Worm (Caenorhabditis elegans): Measurements from ENCODE around the gene C47E12.9.
A peak's percentile ranks its signal among the peaks of the same experiment; 100 is the strongest.

Gene C47E12.9

DNA sequence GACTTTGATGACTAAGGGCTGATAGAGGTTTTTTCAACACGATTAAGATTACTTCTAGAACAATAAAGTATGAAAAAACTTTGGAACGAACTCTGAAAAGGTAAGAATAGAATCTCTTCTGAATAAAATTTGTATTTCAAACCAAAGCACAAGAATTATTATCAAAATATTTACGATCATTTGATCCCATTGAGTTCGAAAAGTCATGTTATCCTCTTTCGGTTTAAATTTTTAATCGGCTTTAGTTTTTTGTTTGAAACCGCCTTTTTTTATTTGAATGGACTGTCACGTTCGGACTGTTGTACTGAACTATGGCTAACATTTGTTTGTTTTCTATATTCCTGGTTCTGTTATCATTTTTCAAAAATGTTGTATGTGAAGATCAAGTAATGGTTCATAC, at the start of gene C47E12.9:
Gene C47E12.9 (plus strand): TSS at position 301 of the 400 bp plus-strand sequence.
- TF ChIP-seq nhr-12 (tag; optimal IDR thresholded peaks at IDR 0.05) (no peak), nhr-20 (tag; optimal IDR thresholded peaks at IDR 0.05) (no peak), hlh-4 (tag; optimal IDR thresholded peaks at IDR 0.05) (no peak), nhr-85 (tag) (no peak), lin-14 (GFP tag; optimal IDR thresholded peaks at IDR 0.05) (no peak), elt-2 (tag; optimal IDR thresholded peaks at IDR 0.05) (no peak), F16B12.6 (tag; optimal IDR thresholded peaks at IDR 0.05) (no peak), zag-1 (tag; optimal IDR thresholded peaks at IDR 0.05) (no peak), rnt-1 (tag; optimal IDR thresholded peaks at IDR 0.05) (no peak), nhr-19 (GFP tag; conservative IDR thresholded peaks at IDR 0.05) (no peak), vab-15 (tag; optimal IDR thresholded peaks at IDR 0.05) (no peak), irx-1 (tag; optimal IDR thresholded peaks at IDR 0.05) (no peak), nhr-76 (tag; optimal IDR thresholded peaks at IDR 0.05) (no peak), nhr-47 (tag; optimal IDR thresholded peaks at IDR 0.05) (no peak), jun-1 (tag; optimal IDR thresholded peaks at IDR 0.05) (no peak), nhr-28 (tag; optimal IDR thresholded peaks at IDR 0.05) (no peak), blmp-1 (tag; optimal IDR thresholded peaks at IDR 0.05) (no peak), isw-1 (GFP tag; IDR thresholded peaks at IDR 0.05) (no peak)

DNA sequence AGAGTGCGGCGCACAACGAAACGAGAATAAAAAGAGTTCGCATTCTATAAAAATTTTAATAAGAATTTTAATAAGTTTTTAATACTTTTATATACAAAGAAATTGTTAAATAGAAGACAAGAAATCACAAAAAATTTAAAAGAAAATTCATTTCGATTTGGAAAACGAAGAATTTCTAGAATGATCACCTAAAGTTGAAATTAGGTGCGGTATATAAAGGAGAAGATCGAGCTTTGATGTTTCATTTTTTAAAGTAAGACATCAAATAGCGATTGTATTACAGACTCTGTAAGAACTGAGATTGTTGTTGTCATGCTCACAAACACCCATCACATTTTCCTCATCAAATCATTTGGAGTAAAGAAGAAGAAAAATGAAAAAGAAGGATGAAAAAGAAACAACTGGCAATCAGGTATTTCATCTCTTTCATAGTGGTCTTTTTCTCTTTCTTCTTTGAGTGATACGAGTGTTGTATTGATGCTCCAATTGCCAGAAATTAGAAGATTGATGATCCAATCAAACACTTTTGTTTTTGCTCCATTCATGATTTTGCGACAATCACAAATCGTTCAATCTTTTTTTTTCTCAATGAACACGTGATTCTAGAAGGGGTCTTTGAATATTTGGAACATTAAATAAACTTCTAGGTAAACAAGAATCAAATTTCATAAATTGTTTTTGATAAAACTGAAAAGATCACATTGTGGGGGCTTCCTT, 46.2 kb upstream of the C47E12.9 start, which contains the start of gene dur-1:
Gene dur-1 (minus strand): TSS at position 51 of the 717 bp plus-strand sequence.
- peak in 1 of 2 experiments; percentile 5 for TF ChIP-seq lin-35 (GFP tag; optimal IDR thresholded peaks at IDR 0.05)
- TF ChIP-seq skn-1 (tag; optimal IDR thresholded peaks at IDR 0.05) = no peak
- TF ChIP-seq lin-14 (GFP tag; optimal IDR thresholded peaks at IDR 0.05) = peak; percentile 84
- no peak for TF ChIP-seq zag-1 (tag; optimal IDR thresholded peaks at IDR 0.05)
- no peak for TF ChIP-seq Y116A8C.19 (tag; optimal IDR thresholded peaks at IDR 0.05; ENCODE audit: borderline replicate concordance)
- TF ChIP-seq unc-130 (tag; optimal IDR thresholded peaks at IDR 0.05) = no peak
- no peak for TF ChIP-seq mep-1 (tag; optimal IDR thresholded peaks at IDR 0.05)
- TF ChIP-seq lin-39 (tag; optimal IDR thresholded peaks at IDR 0.05) = peak; percentile 90
- TF ChIP-seq jun-1 (tag; optimal IDR thresholded peaks at IDR 0.05) = no peak
- no peak for TF ChIP-seq C16A3.4 (tag; optimal IDR thresholded peaks at IDR 0.05)
- TF ChIP-seq ces-1 (GFP tag; optimal IDR thresholded peaks at IDR 0.05) = no peak
- peak; percentile 60 to 64 for TF ChIP-seq lsy-2 (tag; optimal IDR thresholded peaks at IDR 0.05)
- no peak for TF ChIP-seq sox-4 (tag; optimal IDR thresholded peaks at IDR 0.05)
- TF ChIP-seq nhr-12 (tag; optimal IDR thresholded peaks at IDR 0.05) = no peak
- no peak for TF ChIP-seq lin-15B (tag; optimal IDR thresholded peaks at IDR 0.05)
- no peak for TF ChIP-seq zip-4 (GFP tag; optimal IDR thresholded peaks at IDR 0.05)
- no peak for TF ChIP-seq hlh-17 (GFP tag; optimal IDR thresholded peaks at IDR 0.05; ENCODE audit: borderline replicate concordance)
- no peak for TF ChIP-seq efl-1 (optimal IDR thresholded peaks at IDR 0.05)
- TF ChIP-seq efl-1 (GFP tag; optimal IDR thresholded peaks at IDR 0.05 in 1 of 2) = no peak
- no peak for TF ChIP-seq swsn-7 (tag; optimal IDR thresholded peaks at IDR 0.05)
- no peak for TF ChIP-seq elt-3 (tag; optimal IDR thresholded peaks at IDR 0.05)
- no peak for TF ChIP-seq ceh-82 (tag; optimal IDR thresholded peaks at IDR 0.05)
- TF ChIP-seq ceh-90 (tag; optimal IDR thresholded peaks at IDR 0.05) = no peak
- no peak for TF ChIP-seq tlp-1 (tag; optimal IDR thresholded peaks at IDR 0.05)
- no peak for TF ChIP-seq ztf-11 (tag; optimal IDR thresholded peaks at IDR 0.05)
- TF ChIP-seq mef-2 (tag; optimal IDR thresholded peaks at IDR 0.05) = no peak
- no peak for TF ChIP-seq nhr-47 (tag; optimal IDR thresholded peaks at IDR 0.05)
- no peak for TF ChIP-seq unc-30 (tag; optimal IDR thresholded peaks at IDR 0.05)
- no peak for TF ChIP-seq nhr-28 (tag; optimal IDR thresholded peaks at IDR 0.05)
- peak; percentile 83 for TF ChIP-seq nhr-71 (tag; optimal IDR thresholded peaks at IDR 0.05)
- no peak for TF ChIP-seq unc-98 (GFP tag; IDR thresholded peaks at IDR 0.05)
- no peak for TF ChIP-seq ceh-63 (GFP tag; optimal IDR thresholded peaks at IDR 0.05)
- TF ChIP-seq nhr-85 (tag) = no peak
- no peak for TF ChIP-seq vab-15 (tag; optimal IDR thresholded peaks at IDR 0.05)
- peak; percentile 46 for TF ChIP-seq pag-3 (tag; optimal IDR thresholded peaks at IDR 0.05; ENCODE audit: borderline replicate concordance, insufficient read depth)
- no peak for TF ChIP-seq sup-37 (GFP tag; optimal IDR thresholded peaks at IDR 0.05)
- peak; percentile 62 for TF ChIP-seq rnt-1 (tag; optimal IDR thresholded peaks at IDR 0.05)
- no peak for TF ChIP-seq egl-13 (tag; optimal IDR thresholded peaks at IDR 0.05)
- TF ChIP-seq snpc-4 (tag; optimal IDR thresholded peaks at IDR 0.05) = no peak
- no peak for TF ChIP-seq elt-2 (tag; optimal IDR thresholded peaks at IDR 0.05)
- TF ChIP-seq lir-3 (tag; optimal IDR thresholded peaks at IDR 0.05; ENCODE audit: poor library complexity) = no peak

Data from whole organism, L1 larva.